Fruit fly (Drosophila melanogaster) whole organism, adult: ENCODE data around the gene CG8507.

Experiments used
- CG11617 ChIP-seq: fragments of 200-800 bp; sonication (Bioruptor generic); optimal IDR thresholded peaks from 2 replicates; lab custom pipeline; 2017; ENCODE audit warnings: mild to moderate bottlenecking, missing biosample characterization, missing genetic modification reagents, missing genetic modification characterization
- CG12768 ChIP-seq: fragments of 200-800 bp; sonication (Bioruptor generic); optimal IDR thresholded peaks from 2 replicates; lab custom pipeline; 2017; ENCODE audit warnings: missing biosample characterization, missing genetic modification characterization, mild to moderate bottlenecking, moderate library complexity, missing genetic modification reagents
- CG14711 ChIP-seq: fragments of 200-800 bp; sonication (Bioruptor generic); optimal IDR thresholded peaks from 2 replicates; lab custom pipeline; 2018; ENCODE audit warnings: missing biosample characterization, mild to moderate bottlenecking, missing genetic modification characterization, moderate library complexity
- CG1620 ChIP-seq: fragments of 200-800 bp; sonication (Bioruptor generic); optimal IDR thresholded peaks from 2 replicates; lab custom pipeline; 2016; ENCODE audit warnings: missing biosample characterization, missing genetic modification characterization
- CG33017 ChIP-seq: fragments of 200-800 bp; sonication (Bioruptor generic); optimal IDR thresholded peaks from 2 replicates; lab custom pipeline; 2018; ENCODE audit warnings: missing biosample characterization, mild to moderate bottlenecking, missing genetic modification characterization, moderate library complexity
- CG5204 ChIP-seq: fragments of 200-800 bp; sonication (Bioruptor generic); optimal IDR thresholded peaks from 2 replicates; lab custom pipeline; 2016; ENCODE audit warnings: missing biosample characterization, missing genetic modification characterization
- CG7045 ChIP-seq: fragments of 200-800 bp; sonication (Bioruptor generic); optimal IDR thresholded peaks from 2 replicates; lab custom pipeline; 2017; ENCODE audit warnings: missing biosample characterization, mild to moderate bottlenecking, missing genetic modification characterization
- CG7101 ChIP-seq: fragments of 200-800 bp; sonication (Bioruptor generic); optimal IDR thresholded peaks from 2 replicates; lab custom pipeline; 2018; ENCODE audit warnings: missing biosample characterization, mild to moderate bottlenecking, missing genetic modification characterization, moderate library complexity
- Clk ChIP-seq: fragments of 200-800 bp; sonication (Bioruptor generic); optimal IDR thresholded peaks from 2 replicates; lab custom pipeline; 2017; ENCODE audit warnings: missing biosample characterization, missing genetic modification characterization
- Crg-1 ChIP-seq: fragments of 200-800 bp; sonication (Bioruptor generic); optimal IDR thresholded peaks from 2 replicates; lab custom pipeline; 2016; ENCODE audit warnings: missing biosample characterization, missing genetic modification characterization
- Hr96 ChIP-seq: fragments of 200-800 bp; sonication (Bioruptor generic); optimal IDR thresholded peaks from 2 replicates; lab custom pipeline; 2016; ENCODE audit warnings: missing biosample characterization, missing genetic modification characterization
- Mnt ChIP-seq: fragments of 200-800 bp; sonication (Bioruptor generic); optimal IDR thresholded peaks from 2 replicates; lab custom pipeline; 2016; ENCODE audit warnings: missing biosample characterization, mild to moderate bottlenecking, missing genetic modification characterization
- bab1 ChIP-seq: fragments of 200-800 bp; sonication (Bioruptor generic); optimal IDR thresholded peaks from 3 replicates; lab custom pipeline; 2019; ENCODE audit warnings: missing biosample characterization, mild to moderate bottlenecking, missing genetic modification characterization, moderate library complexity
- cic ChIP-seq: fragments of 200-800 bp; sonication (Bioruptor generic); optimal IDR thresholded peaks from 2 replicates; lab custom pipeline; 2017; ENCODE audit warnings: missing biosample characterization, mild to moderate bottlenecking, missing genetic modification characterization, moderate library complexity
- cnc ChIP-seq, 2 experiments: fragments of >200 bp; optimal IDR thresholded peaks; 2 replicates each; lab custom pipeline; 2017
- kay ChIP-seq: fragments of 200-800 bp; sonication (Bioruptor generic); peaks from one replicate; lab custom pipeline; 2016; ENCODE audit warnings: missing biosample characterization, missing genetic modification characterization, borderline replicate concordance
- ovo ChIP-seq: fragments of 200-800 bp; sonication (Bioruptor generic); optimal IDR thresholded peaks from 2 replicates; lab custom pipeline; 2016; ENCODE audit warnings: missing biosample characterization, missing genetic modification characterization
- pad ChIP-seq: fragments of 200-800 bp; sonication (Bioruptor generic); optimal IDR thresholded peaks from 3 replicates; lab custom pipeline; 2017; ENCODE audit warnings: missing biosample characterization, missing genetic modification characterization, mild to moderate bottlenecking, moderate library complexity, missing genetic modification reagents
- tj ChIP-seq: fragments of 200-800 bp; sonication (Bioruptor generic); optimal IDR thresholded peaks from 3 replicates; lab custom pipeline; 2017; ENCODE audit warnings: missing biosample characterization, mild to moderate bottlenecking, missing genetic modification characterization, moderate library complexity
- toe ChIP-seq: fragments of 200-800 bp; sonication (Bioruptor generic); optimal IDR thresholded peaks from 2 replicates; lab custom pipeline; 2016; ENCODE audit warnings: missing biosample characterization, missing genetic modification characterization

The CG8507 gene

DNA sequence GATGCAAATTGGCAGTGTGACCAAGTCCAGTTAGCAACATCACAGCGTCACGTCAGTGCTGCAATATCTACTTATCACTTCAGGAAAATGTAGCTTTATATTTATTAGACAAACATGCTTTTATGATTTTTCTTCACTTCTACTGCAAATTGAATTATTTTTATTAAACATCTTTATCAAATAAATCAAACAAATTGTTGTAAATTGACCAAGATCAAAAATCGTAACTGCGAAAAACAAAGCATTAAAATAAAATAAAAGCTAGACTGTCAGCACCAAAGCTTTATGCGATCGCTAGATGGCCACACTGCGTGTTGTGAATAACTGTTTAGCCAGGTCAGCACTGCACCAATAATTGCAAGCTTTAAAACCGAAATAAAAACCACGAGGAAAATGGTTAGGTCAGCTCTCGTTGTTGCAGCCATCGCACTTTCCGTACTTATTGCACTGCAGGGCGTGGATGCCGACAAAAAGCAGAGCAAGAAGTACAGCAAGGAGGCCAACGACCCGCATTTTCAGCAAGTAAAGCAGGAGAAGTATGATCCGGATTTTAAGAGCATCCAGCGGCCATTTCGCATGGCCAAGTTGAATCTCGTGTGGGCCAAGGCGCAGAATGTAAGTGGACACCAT lies at the start of gene CG8507, which contains the start of gene CG12945:
Gene CG8507 (plus strand): TSS at position 307 of the 630 bp plus-strand sequence.
Gene CG12945 (minus strand): TSS at position 45 of the 630 bp plus-strand sequence.
- TF ChIP-seq toe (GFP tag; lab: Kevin White, UChicago) = no peak
- TF ChIP-seq ovo (GFP tag; lab: Kevin White, UChicago) = peak; percentile 72
- no peak for TF ChIP-seq Hr96 (GFP tag; lab: Kevin White, UChicago)
- peak; percentile 79 for TF ChIP-seq bab1 (GFP tag; lab: Kevin White, UChicago)
- TF ChIP-seq CG7045 (GFP tag; lab: Kevin White, UChicago) = no peak
- TF ChIP-seq CG5204 (GFP tag; lab: Kevin White, UChicago) = no peak
- peak; percentile 44 for TF ChIP-seq cic (GFP tag; lab: Kevin White, UChicago)
- TF ChIP-seq Crg-1 (GFP tag; lab: Kevin White, UChicago) = peak; percentile 74
- peak; percentile 72 for TF ChIP-seq CG1620
- peak; percentile 53 for TF ChIP-seq CG33017 (tag; lab: Kevin White, UChicago)
- peak; percentile 41 for TF ChIP-seq Mnt
- TF ChIP-seq kay = no peak
- TF ChIP-seq CG7101 (tag; lab: Kevin White, UChicago) = peak; percentile 65
- peak; percentile 50 for TF ChIP-seq CG14711 (tag; lab: Kevin White, UChicago)
- peak; percentile 52 for TF ChIP-seq CG12768 (GFP tag; lab: Kevin White, UChicago)
- TF ChIP-seq pad (GFP tag; lab: Kevin White, UChicago) = peak; percentile 55
- peak; percentile 97 for TF ChIP-seq tj (GFP tag; lab: Kevin White, UChicago)
- peak; percentile 56 for TF ChIP-seq CG11617

DNA sequence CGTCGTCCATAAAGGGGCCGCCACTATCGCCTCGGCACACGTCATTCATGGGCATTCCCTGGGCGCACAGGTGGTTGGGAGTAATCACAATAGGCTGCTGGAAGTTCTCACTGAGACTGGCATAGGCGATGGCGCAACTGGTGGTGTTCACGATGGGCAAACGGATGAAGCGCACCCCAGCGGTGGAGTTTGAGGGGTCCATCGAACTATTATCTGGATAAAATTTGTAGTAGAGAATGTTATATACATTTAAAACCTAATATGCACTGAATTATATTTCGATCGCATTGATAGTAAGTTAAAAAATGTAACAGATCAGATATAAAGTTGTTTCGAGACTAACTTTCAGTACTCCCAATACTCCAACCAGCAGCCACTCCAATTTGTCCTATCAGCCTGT lies 48.1 kb upstream of the CG8507 start, which contains the start of gene CG31415:
Gene CG31415 (plus strand): TSS at position 301 of the 400 bp plus-strand sequence.
- no peak for TF ChIP-seq pad (GFP tag; lab: Kevin White, UChicago)
- TF ChIP-seq toe (GFP tag; lab: Kevin White, UChicago) = no peak
- no peak for TF ChIP-seq ovo (GFP tag; lab: Kevin White, UChicago)
- no peak for TF ChIP-seq Mnt
- no peak for TF ChIP-seq CG1620
- no peak for TF ChIP-seq cic (GFP tag; lab: Kevin White, UChicago)
- TF ChIP-seq Crg-1 (GFP tag; lab: Kevin White, UChicago) = no peak

DNA sequence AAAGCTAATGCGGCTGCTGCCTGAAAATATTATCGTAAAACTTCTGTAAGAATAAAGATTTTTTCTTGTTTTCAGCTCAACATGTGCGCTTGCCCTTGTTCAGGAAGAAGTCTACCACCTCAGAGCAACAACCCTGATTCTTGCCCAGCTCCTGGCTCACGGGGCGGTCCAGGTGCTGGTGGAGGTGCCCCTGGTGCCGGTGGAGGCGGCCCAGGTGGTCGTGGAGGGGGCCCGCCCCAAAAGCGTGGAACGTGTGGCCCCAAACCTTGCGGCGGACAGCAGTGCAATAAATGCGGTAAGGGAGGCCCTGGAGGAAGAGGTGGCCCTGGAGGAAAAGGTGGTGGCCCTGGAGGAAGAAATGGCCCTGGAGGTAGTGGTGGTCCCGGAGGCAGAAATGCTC lies 47.3 kb upstream of the CG8507 start:
- no peak for TF ChIP-seq CG11617
- no peak for TF ChIP-seq tj (GFP tag; lab: Kevin White, UChicago)
- TF ChIP-seq Mnt = no peak
- TF ChIP-seq toe (GFP tag; lab: Kevin White, UChicago) = no peak
- TF ChIP-seq CG1620 = no peak
- TF ChIP-seq Crg-1 (GFP tag; lab: Kevin White, UChicago) = no peak
- TF ChIP-seq kay = no peak
- no peak for TF ChIP-seq CG7045 (GFP tag; lab: Kevin White, UChicago)
- TF ChIP-seq CG12768 (GFP tag; lab: Kevin White, UChicago) = no peak
- TF ChIP-seq cic (GFP tag; lab: Kevin White, UChicago) = no peak
- no peak for TF ChIP-seq CG14711 (tag; lab: Kevin White, UChicago)
- TF ChIP-seq cnc (optimal IDR thresholded peaks at IDR 0.05; lab: Kevin White, UChicago) = no peak

DNA sequence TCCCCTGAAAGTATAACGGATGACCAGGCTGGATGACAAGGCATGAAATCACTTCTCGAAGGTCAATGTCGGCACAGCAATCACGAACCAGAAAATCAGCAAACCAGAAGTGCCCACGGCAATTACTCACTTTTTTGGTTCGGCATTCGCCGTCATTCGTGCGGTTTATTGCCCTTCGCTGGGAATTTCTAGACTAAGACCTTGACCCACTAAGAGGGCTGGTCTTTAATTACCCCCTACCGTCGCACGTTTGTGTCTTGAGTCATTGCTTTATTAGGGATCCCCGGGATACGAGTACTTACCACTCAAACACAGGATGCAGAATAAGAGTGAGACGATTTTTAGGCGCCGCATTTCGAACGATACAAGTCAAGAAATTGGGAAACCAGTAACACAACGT lies 45.8 kb upstream of the CG8507 start:
- TF ChIP-seq pad (GFP tag; lab: Kevin White, UChicago) = no peak
- TF ChIP-seq Clk (GFP tag; lab: Kevin White, UChicago) = no peak
- no peak for TF ChIP-seq ovo (GFP tag; lab: Kevin White, UChicago)

DNA sequence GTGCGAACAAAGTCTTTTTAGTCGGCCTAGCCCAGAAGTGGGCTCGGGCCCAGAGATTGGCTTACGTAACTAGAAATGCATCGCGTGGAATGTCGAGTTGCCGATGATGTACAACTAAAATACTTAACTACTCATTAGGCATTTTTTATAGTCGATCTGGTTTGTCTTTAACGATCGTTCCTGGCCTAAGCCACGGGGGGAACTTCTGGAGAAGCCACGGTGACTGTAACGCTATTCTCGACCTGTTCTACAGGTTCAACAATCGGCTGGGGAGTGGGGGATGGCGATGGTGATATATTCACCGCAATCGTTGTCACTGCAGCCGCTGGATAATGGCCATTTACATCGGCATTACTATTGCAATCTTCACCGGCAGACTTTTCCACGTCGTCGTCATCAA lies 45.0 kb upstream of the CG8507 start, which contains the start of gene CG34409:
Gene CG34409 (minus strand): TSS at position 101 of the 400 bp plus-strand sequence.
- TF ChIP-seq CG7101 (tag; lab: Kevin White, UChicago) = no peak
- no peak for TF ChIP-seq CG33017 (tag; lab: Kevin White, UChicago)
- TF ChIP-seq ovo (GFP tag; lab: Kevin White, UChicago) = no peak
- TF ChIP-seq CG5204 (GFP tag; lab: Kevin White, UChicago) = no peak
- TF ChIP-seq CG1620 = no peak
- TF ChIP-seq Clk (GFP tag; lab: Kevin White, UChicago) = no peak
- no peak for TF ChIP-seq Mnt

DNA sequence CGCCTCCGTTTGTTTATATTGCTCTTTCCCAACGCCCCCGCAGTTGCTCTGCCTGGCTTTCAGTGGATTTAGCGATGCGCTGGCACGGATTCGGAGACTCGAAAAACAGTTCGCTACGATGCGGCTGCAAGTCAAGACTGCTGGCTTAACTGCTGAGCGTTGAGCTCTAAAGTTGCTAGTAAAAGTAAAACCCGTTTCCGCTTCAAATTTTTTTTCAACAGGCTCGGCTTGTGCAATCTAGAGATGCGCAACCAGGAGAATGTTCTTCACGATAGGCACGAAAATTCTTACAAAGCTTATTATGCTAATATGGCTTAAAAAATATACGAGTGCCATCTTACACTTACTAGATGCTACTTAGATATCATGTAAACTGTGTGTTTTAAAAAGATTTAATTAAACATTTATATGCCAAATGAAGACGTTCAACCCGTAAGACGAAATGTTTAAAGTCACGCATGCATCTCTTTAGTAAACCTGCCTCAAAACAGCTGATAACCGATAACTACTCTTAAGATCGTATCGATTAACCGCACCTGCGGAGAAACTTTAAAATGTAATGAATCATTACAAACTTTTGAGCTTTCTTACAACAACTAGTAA lies 43.9 kb upstream of the CG8507 start, which contains the start of gene CG12948:
Gene CG12948 (minus strand): TSS at position 473 of the 603 bp plus-strand sequence.
- TF ChIP-seq CG14711 (tag; lab: Kevin White, UChicago) (peak; percentile 63), CG11617 (peak; percentile 61), kay (no peak), cnc (optimal IDR thresholded peaks at IDR 0.05; lab: Kevin White, UChicago) (no peak), Hr96 (GFP tag; lab: Kevin White, UChicago) (no peak), CG7045 (GFP tag; lab: Kevin White, UChicago) (peak; percentile 27), cic (GFP tag; lab: Kevin White, UChicago) (peak; percentile 9), bab1 (GFP tag; lab: Kevin White, UChicago) (peak; percentile 68), Mnt (peak; percentile 61), CG33017 (tag; lab: Kevin White, UChicago) (peak; percentile 64), tj (GFP tag; lab: Kevin White, UChicago) (peak; percentile 43), Clk (GFP tag; lab: Kevin White, UChicago) (no peak), CG1620 (peak; percentile 65), CG7101 (tag; lab: Kevin White, UChicago) (peak; percentile 77), CG5204 (GFP tag; lab: Kevin White, UChicago) (no peak), Crg-1 (GFP tag; lab: Kevin White, UChicago) (peak; percentile 43), ovo (GFP tag; lab: Kevin White, UChicago) (no peak), CG12768 (GFP tag; lab: Kevin White, UChicago) (peak; percentile 36), pad (GFP tag; lab: Kevin White, UChicago) (peak; percentile 40)
